Worm (Caenorhabditis elegans) whole organism, L2 larva: Measurements from ENCODE around the gene sre-39.

Experiments
- Y55F3AM.14 ChIP-seq: fragments of 200-800 bp; sonication (Bioruptor generic); optimal IDR thresholded peaks from 2 replicates; lab custom pipeline; 2018; ENCODE audit warnings: mild to moderate bottlenecking, missing genetic modification characterization, missing compliant biosample characterization
- ama-1 ChIP-seq: fragments of 150-350 bp; optimal IDR thresholded peaks from 2 replicates; lab custom pipeline; 2018; ENCODE audit warnings: inconsistent platforms
- elt-1 ChIP-seq: fragments of 150-350 bp; optimal IDR thresholded peaks from 2 replicates; lab custom pipeline; 2014; ENCODE audit warnings: missing biosample characterization, missing genetic modification characterization
- mdl-1 ChIP-seq, 2 experiments: fragments of 150-350 bp in 1 of 2; sonication (generic microtip) in 1 of 2; optimal IDR thresholded peaks; 2 replicates each; lab custom pipeline; 2017; ENCODE audit warnings: missing biosample characterization in 2 of 2, missing genetic modification characterization in 2 of 2
- peb-1 ChIP-seq: fragments of 150-350 bp; optimal IDR thresholded peaks from 2 replicates; lab custom pipeline; 2014; ENCODE audit warnings: missing biosample characterization, missing genetic modification characterization
- unc-39 ChIP-seq: fragments of 150-350 bp; optimal IDR thresholded peaks from 2 replicates; lab custom pipeline; 2014; ENCODE audit warnings: missing biosample characterization, missing genetic modification characterization

DNA sequence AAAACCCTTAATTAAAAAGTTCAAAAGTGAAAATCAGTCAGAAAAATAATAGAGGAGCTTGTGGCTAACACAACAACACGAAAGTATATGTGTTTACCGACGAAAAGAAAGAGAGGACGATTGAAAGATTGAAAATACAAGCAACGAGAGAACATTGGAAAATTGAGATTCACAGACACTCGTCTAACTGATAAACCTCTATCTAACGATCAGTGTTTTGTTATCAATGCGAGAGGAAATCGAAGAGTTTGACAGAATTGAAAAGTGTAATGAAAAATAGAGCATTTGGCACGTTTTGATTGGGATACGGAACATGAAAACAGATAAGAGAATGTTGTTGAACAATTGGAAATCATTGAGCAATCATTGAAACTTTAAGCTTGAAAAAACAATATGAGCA lies 41.6 kb downstream of the sre-39 start:
- TF ChIP-seq mdl-1 (tag; optimal IDR thresholded peaks at IDR 0.05; lab: Kevin White, UChicago) (no peak), peb-1 (tag; lab: Kevin White, UChicago) (no peak), ama-1 (lab: Kevin White, UChicago) (no peak), elt-1 (tag; lab: Kevin White, UChicago) (no peak), Y55F3AM.14 (GFP tag; lab: Kevin White, UChicago) (no peak), unc-39 (no peak)
